Fruit fly (Drosophila melanogaster) whole organism, embryonic: ENCODE data around the gene CG34248.

Source experiments
- Adf1 ChIP-seq: fragments of 200-800 bp; sonication (Bioruptor generic); IDR thresholded peaks from 2 replicates; pipeline ENCODE4 v1.3.6; 2022; ENCODE audit warnings: missing biosample characterization, missing genetic modification characterization
- CG11247 ChIP-seq: fragments of 200-800 bp; sonication (Bioruptor generic); IDR thresholded peaks from 2 replicates; pipeline ENCODE4 v1.3.6; 2022; ENCODE audit warnings: missing biosample characterization, missing genetic modification characterization
- CG12942 ChIP-seq: fragments of 200-800 bp; sonication (Bioruptor generic); optimal IDR thresholded peaks from 3 replicates; lab custom pipeline; 2016; ENCODE audit warnings: missing biosample characterization, missing genetic modification characterization
- CG13624 ChIP-seq: fragments of 200-800 bp; sonication (Bioruptor generic); optimal IDR thresholded peaks from 2 replicates; lab custom pipeline; 2016; ENCODE audit warnings: missing biosample characterization, missing genetic modification characterization
- CG14710 ChIP-seq: fragments of 200-800 bp; sonication (Bioruptor generic); optimal IDR thresholded peaks from 3 replicates; lab custom pipeline; 2019; ENCODE audit warnings: missing biosample characterization, mild to moderate bottlenecking, missing genetic modification characterization, moderate library complexity
- CG1529 ChIP-seq: fragments of 200-800 bp; sonication (Bioruptor generic); optimal IDR thresholded peaks from 3 replicates; lab custom pipeline; 2018; ENCODE audit warnings: missing biosample characterization, missing genetic modification characterization
- CG15514 ChIP-seq: fragments of 200-800 bp; sonication (Bioruptor generic); optimal IDR thresholded peaks from 3 replicates; lab custom pipeline; 2017; ENCODE audit warnings: missing biosample characterization, missing genetic modification characterization, mild to moderate bottlenecking, moderate library complexity, missing genetic modification reagents
- CG17829 ChIP-seq: fragments of 200-800 bp; optimal IDR thresholded peaks from 2 replicates; lab custom pipeline; 2019; ENCODE audit warnings: missing biosample characterization, mild to moderate bottlenecking, missing genetic modification characterization, moderate library complexity
- CG18011 ChIP-seq: fragments of 200-800 bp; sonication (Bioruptor generic); optimal IDR thresholded peaks from 2 replicates; lab custom pipeline; 2017; ENCODE audit warnings: missing biosample characterization, missing genetic modification characterization, mild to moderate bottlenecking, moderate library complexity, missing genotype
- CG30403 ChIP-seq: fragments of 200-800 bp; sonication (Bioruptor generic); optimal IDR thresholded peaks from 3 replicates; lab custom pipeline; 2016; ENCODE audit warnings: missing biosample characterization, missing genetic modification characterization
- CG30431 ChIP-seq: fragments of 200-800 bp; sonication (Bioruptor generic); optimal IDR thresholded peaks from 2 replicates; lab custom pipeline; 2017; ENCODE audit warnings: missing biosample characterization, missing genetic modification characterization
- CG33213 ChIP-seq: fragments of 200-800 bp; sonication (Bioruptor generic); optimal IDR thresholded peaks from 3 replicates; lab custom pipeline; 2016; ENCODE audit warnings: missing biosample characterization, missing genetic modification characterization
- CG3995 ChIP-seq: fragments of 200-800 bp; sonication (Bioruptor generic); optimal IDR thresholded peaks from 3 replicates; lab custom pipeline; 2016; ENCODE audit warnings: missing biosample characterization, missing genetic modification characterization
- CG4617 ChIP-seq: fragments of 200-800 bp; sonication (Bioruptor generic); optimal IDR thresholded peaks from 3 replicates; lab custom pipeline; 2016; ENCODE audit warnings: missing biosample characterization, missing genetic modification characterization, borderline replicate concordance
- CG5180 ChIP-seq: fragments of 200-800 bp; sonication (Bioruptor generic); optimal IDR thresholded peaks from 3 replicates; lab custom pipeline; 2017; ENCODE audit warnings: missing biosample characterization, missing genetic modification characterization, mild to moderate bottlenecking, moderate library complexity, missing genetic modification reagents
- CG6683 ChIP-seq: fragments of 200-800 bp; sonication (Bioruptor generic); optimal IDR thresholded peaks from 2 replicates; lab custom pipeline; 2017; ENCODE audit warnings: missing biosample characterization, mild to moderate bottlenecking, missing genetic modification characterization, missing genetic modification reagents
- CG7745 ChIP-seq: fragments of 200-800 bp; sonication (Bioruptor generic); optimal IDR thresholded peaks from 2 replicates; lab custom pipeline; 2018; ENCODE audit warnings: missing biosample characterization, mild to moderate bottlenecking, missing genetic modification characterization, moderate library complexity
- CG8281 ChIP-seq: fragments of 200-800 bp; sonication (Bioruptor generic); optimal IDR thresholded peaks from 2 replicates; lab custom pipeline; 2018; ENCODE audit warnings: missing biosample characterization, mild to moderate bottlenecking, missing genetic modification characterization, moderate library complexity
- CTCF ChIP-seq: fragments of 200-800 bp; sonication (Bioruptor generic); optimal IDR thresholded peaks from 2 replicates; lab custom pipeline; 2017; ENCODE audit warnings: missing biosample characterization, mild to moderate bottlenecking, missing genetic modification characterization, moderate library complexity
- Camta ChIP-seq: fragments of 200-800 bp; sonication (Bioruptor generic); optimal IDR thresholded peaks from 2 replicates; lab custom pipeline; 2016; ENCODE audit warnings: missing biosample characterization, missing genetic modification characterization
- Fer1 ChIP-seq: fragments of 200-800 bp; sonication (Bioruptor generic); optimal IDR thresholded peaks from 2 replicates; lab custom pipeline; 2017; ENCODE audit warnings: missing biosample characterization, mild to moderate bottlenecking, missing genetic modification characterization
- NC2α ChIP-seq: fragments of 200-800 bp; sonication (Bioruptor generic); optimal IDR thresholded peaks from 2 replicates; lab custom pipeline; 2016; ENCODE audit warnings: missing biosample characterization, missing genetic modification characterization
- NC2β ChIP-seq: fragments of 200-800 bp; sonication (Bioruptor generic); optimal IDR thresholded peaks from 2 replicates; lab custom pipeline; 2016; ENCODE audit warnings: missing biosample characterization, missing genetic modification characterization
- Scr ChIP-seq: fragments of 200-800 bp; sonication (Bioruptor generic); IDR thresholded peaks from 2 replicates; pipeline ENCODE4 v1.3.6; 2022; ENCODE audit warnings: missing biosample characterization, missing genetic modification characterization; ENCODE audit not compliant: partially characterized antibody
- aop ChIP-seq: fragments of 200-800 bp; sonication (Bioruptor generic); IDR thresholded peaks from 2 replicates; pipeline ENCODE4 v1.3.6; 2022; ENCODE audit warnings: missing biosample characterization, missing genetic modification characterization
- bcd ChIP-seq: fragments of 200-800 bp; sonication (Bioruptor generic); optimal IDR thresholded peaks from 2 replicates; lab custom pipeline; 2017; ENCODE audit warnings: missing biosample characterization, mild to moderate bottlenecking, missing genetic modification characterization
- dm ChIP-seq: fragments of 200-800 bp; sonication (Bioruptor generic); optimal IDR thresholded peaks from 3 replicates; lab custom pipeline; 2016; ENCODE audit warnings: missing biosample characterization, missing genetic modification characterization
- en ChIP-seq: fragments of 200-800 bp; sonication (Bioruptor generic); optimal IDR thresholded peaks from 2 replicates; lab custom pipeline; 2016; ENCODE audit warnings: missing biosample characterization, missing genetic modification characterization
- fd64A ChIP-seq: fragments of 200-800 bp; sonication (Bioruptor generic); optimal IDR thresholded peaks from 3 replicates; lab custom pipeline; 2018; ENCODE audit warnings: missing biosample characterization, mild to moderate bottlenecking, missing genetic modification characterization
- fd96Cb ChIP-seq: fragments of 200-800 bp; sonication (Bioruptor generic); optimal IDR thresholded peaks from 2 replicates; lab custom pipeline; 2018; ENCODE audit warnings: missing biosample characterization, mild to moderate bottlenecking, missing genetic modification characterization, moderate library complexity
- gcm2 ChIP-seq: fragments of 200-800 bp; sonication (Bioruptor generic); optimal IDR thresholded peaks from 2 replicates; lab custom pipeline; 2016; ENCODE audit warnings: missing biosample characterization, missing genetic modification characterization
- hth ChIP-seq: fragments of >200 bp; optimal IDR thresholded peaks from 2 replicates; lab custom pipeline; 2017; ENCODE audit warnings: inconsistent platforms
- lab ChIP-seq: fragments of 200-800 bp; sonication (Bioruptor generic); optimal IDR thresholded peaks from 3 replicates; lab custom pipeline; 2017; ENCODE audit warnings: missing biosample characterization, missing genetic modification characterization, mild to moderate bottlenecking, moderate library complexity, missing genetic modification reagents
- luna ChIP-seq: fragments of 200-800 bp; sonication (Bioruptor generic); optimal IDR thresholded peaks from 2 replicates; lab custom pipeline; 2016; ENCODE audit warnings: missing biosample characterization, missing genetic modification characterization
- mam ChIP-seq: fragments of 200-800 bp; sonication (Bioruptor generic); optimal IDR thresholded peaks from 3 replicates; lab custom pipeline; 2016; ENCODE audit warnings: missing biosample characterization, missing genetic modification characterization
- p53 ChIP-seq: fragments of 200-800 bp; sonication (Bioruptor generic); optimal IDR thresholded peaks from 2 replicates; lab custom pipeline; 2016; ENCODE audit warnings: missing biosample characterization, missing genetic modification characterization
- pnt ChIP-seq: fragments of 200-800 bp; sonication (Bioruptor generic); optimal IDR thresholded peaks from 3 replicates; lab custom pipeline; 2016; ENCODE audit warnings: missing biosample characterization, missing genetic modification characterization
- pum ChIP-seq: fragments of 200-800 bp; sonication (Bioruptor generic); optimal IDR thresholded peaks from 2 replicates; lab custom pipeline; 2016; ENCODE audit warnings: missing biosample characterization, missing genetic modification characterization
- run ChIP-seq: fragments of 200-800 bp; sonication (Bioruptor generic); optimal IDR thresholded peaks from 3 replicates; lab custom pipeline; 2018; ENCODE audit warnings: missing biosample characterization, mild to moderate bottlenecking, missing genetic modification characterization
- schlank ChIP-seq: fragments of 200-800 bp; sonication (Bioruptor generic); optimal IDR thresholded peaks from 2 replicates; lab custom pipeline; 2018; ENCODE audit warnings: missing biosample characterization, mild to moderate bottlenecking, missing genetic modification characterization
- scrt ChIP-seq: fragments of 200-800 bp; sonication (Bioruptor generic); optimal IDR thresholded peaks from 2 replicates; lab custom pipeline; 2018; ENCODE audit warnings: missing biosample characterization, mild to moderate bottlenecking, missing genetic modification characterization, moderate library complexity
- sim ChIP-seq: fragments of 200-800 bp; sonication (Bioruptor generic); IDR thresholded peaks from 2 replicates; pipeline ENCODE4 v1.3.6; 2022; ENCODE audit warnings: missing biosample characterization, missing genetic modification characterization
- slou ChIP-seq: fragments of 200-800 bp; sonication (Bioruptor generic); optimal IDR thresholded peaks from 3 replicates; lab custom pipeline; 2016; ENCODE audit warnings: missing biosample characterization, missing genetic modification characterization
- sob ChIP-seq: fragments of 200-800 bp; sonication (Bioruptor generic); IDR thresholded peaks from 2 replicates; pipeline ENCODE4 v1.3.6; 2022; ENCODE audit warnings: missing biosample characterization, missing genetic modification characterization
- stwl ChIP-seq: fragments of 200-800 bp; sonication (Bioruptor generic); optimal IDR thresholded peaks from 3 replicates; lab custom pipeline; 2018; ENCODE audit warnings: missing biosample characterization, mild to moderate bottlenecking, missing genetic modification characterization, moderate library complexity
- tgo ChIP-seq: fragments of 200-800 bp; sonication (Bioruptor generic); IDR thresholded peaks from 3 replicates; pipeline ENCODE4 v1.3.6; 2022; ENCODE audit warnings: missing biosample characterization, missing genetic modification characterization
- tna ChIP-seq: fragments of 200-800 bp; sonication (Bioruptor generic); IDR thresholded peaks from 2 replicates; pipeline ENCODE4 v1.3.6; 2022; ENCODE audit warnings: missing biosample characterization, missing genetic modification characterization; ENCODE audit not compliant: partially characterized antibody
- toy ChIP-seq: fragments of 200-800 bp; sonication (Bioruptor generic); IDR thresholded peaks from 2 replicates; pipeline ENCODE4 v1.3.6; 2022; ENCODE audit warnings: missing biosample characterization, missing genetic modification characterization
- trem ChIP-seq: fragments of 200-800 bp; optimal IDR thresholded peaks from 3 replicates; lab custom pipeline; 2019; ENCODE audit warnings: missing biosample characterization, mild to moderate bottlenecking, missing genetic modification characterization, moderate library complexity
- zen2 ChIP-seq: fragments of 200-800 bp; sonication (Bioruptor generic); IDR thresholded peaks from 3 replicates; pipeline ENCODE4 v1.3.6; 2022; ENCODE audit warnings: missing biosample characterization, missing genetic modification characterization; ENCODE audit not compliant: partially characterized antibody
- zf30C ChIP-seq: fragments of 200-800 bp; sonication (Bioruptor generic); optimal IDR thresholded peaks from 3 replicates; lab custom pipeline; 2018; ENCODE audit warnings: missing biosample characterization, mild to moderate bottlenecking, missing genetic modification characterization

Gene CG34248

DNA sequence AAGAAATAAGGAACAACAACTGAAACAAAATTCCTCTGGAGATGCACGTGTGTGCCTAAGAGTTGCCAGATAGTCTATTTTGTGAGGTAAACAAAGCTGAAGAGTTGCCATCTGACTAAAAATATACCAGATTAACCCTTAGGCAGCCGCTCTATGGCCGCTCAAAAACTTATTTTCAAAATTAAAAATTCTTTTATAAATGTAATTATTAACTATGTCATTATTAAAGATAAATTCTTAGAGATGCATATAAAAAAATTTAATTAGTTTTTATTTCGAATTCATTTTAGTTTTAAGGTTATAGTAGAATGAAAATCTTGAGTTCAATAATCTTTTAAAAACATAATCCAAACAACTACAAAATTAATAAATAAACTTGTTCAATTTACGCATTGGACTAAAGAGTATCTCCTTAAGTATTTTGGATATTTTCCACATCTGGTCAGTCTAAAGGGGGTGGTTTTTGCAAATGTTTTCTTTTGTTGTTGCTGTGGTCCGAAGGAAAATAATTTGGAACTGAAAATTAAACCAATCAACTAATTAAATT is 42.0 kb downstream of the CG34248 start, which contains the start of gene Tmx3 (continued):
- TF ChIP-seq pnt (GFP tag; lab: Kevin White, UChicago) (peak; percentile 55), CG13624 (GFP tag; lab: Kevin White, UChicago) (peak; percentile 56), pum (peak; percentile 55), CG18011 (peak; percentile 57), CG30403 (GFP tag; lab: Kevin White, UChicago) (peak; percentile 90), schlank (peak; percentile 27), CG7745 (tag; lab: Kevin White, UChicago) (no peak), aop (peak; percentile 85), Adf1 (GFP tag; lab: Robert Waterston, UW) (peak; percentile 62), CG8281 (tag; lab: Kevin White, UChicago) (peak; percentile 50), p53 (GFP tag; lab: Kevin White, UChicago) (no peak), tgo (peak; percentile 94), CG33213 (peak; percentile 41), CG1529 (GFP tag; lab: Kevin White, UChicago) (peak; percentile 21), CG3995 (no peak), zf30C (GFP tag; lab: Kevin White, UChicago) (no peak), luna (no peak), Scr (GFP tag; lab: Robert Waterston, UW) (no peak), en (GFP tag; lab: Kevin White, UChicago) (no peak), scrt (GFP tag; lab: Kevin White, UChicago) (peak; percentile 67), hth (no peak), CG11247 (GFP tag; lab: Robert Waterston, UW) (peak; percentile 95), CG6683 (GFP tag; lab: Kevin White, UChicago) (peak; percentile 30), sim (0 out of 2 replicates have a peak, but pooled peaks have one; percentile 50), CG30431 (GFP tag; lab: Kevin White, UChicago) (peak; percentile 66), NC2α (GFP tag; lab: Kevin White, UChicago) (no peak), Camta (GFP tag; lab: Kevin White, UChicago) (peak; percentile 20), CTCF (no peak), Fer1 (GFP tag; lab: Kevin White, UChicago) (no peak), bcd (GFP tag; lab: Kevin White, UChicago) (peak; percentile 86), trem (peak; percentile 83), gcm2 (GFP tag; lab: Kevin White, UChicago) (peak; percentile 46), toy (GFP tag; lab: Robert Waterston, UW) (peak; percentile 72; the same call in 1 of the 2 replicates), slou (GFP tag; lab: Kevin White, UChicago) (peak; percentile 67), zen2 (GFP tag; lab: Robert Waterston, UW) (no peak), sob (GFP tag; lab: Robert Waterston, UW) (peak; percentile 95), CG4617 (GFP tag; lab: Kevin White, UChicago) (peak; percentile 90), fd96Cb (tag; lab: Kevin White, UChicago) (peak; percentile 89), mam (GFP tag; lab: Kevin White, UChicago) (peak; percentile 81), lab (GFP tag; lab: Kevin White, UChicago) (peak; percentile 87), CG14710 (tag; lab: Kevin White, UChicago) (peak; percentile 93), CG12942 (peak; percentile 89), CG15514 (GFP tag; lab: Kevin White, UChicago) (peak; percentile 69), NC2β (GFP tag; lab: Kevin White, UChicago) (peak; percentile 18), stwl (peak; percentile 81), tna (GFP tag; lab: Robert Waterston, UW) (no peak), CG17829 (tag; lab: Kevin White, UChicago) (peak; percentile 90), run (tag; lab: Kevin White, UChicago) (peak; percentile 30), dm (GFP tag; lab: Kevin White, UChicago) (peak; percentile 93), fd64A (no peak), CG5180 (GFP tag; lab: Kevin White, UChicago) (peak; percentile 9)
